Fruit fly (Drosophila melanogaster): ENCODE data around the gene CG14050.

CG14050 gene

DNA sequence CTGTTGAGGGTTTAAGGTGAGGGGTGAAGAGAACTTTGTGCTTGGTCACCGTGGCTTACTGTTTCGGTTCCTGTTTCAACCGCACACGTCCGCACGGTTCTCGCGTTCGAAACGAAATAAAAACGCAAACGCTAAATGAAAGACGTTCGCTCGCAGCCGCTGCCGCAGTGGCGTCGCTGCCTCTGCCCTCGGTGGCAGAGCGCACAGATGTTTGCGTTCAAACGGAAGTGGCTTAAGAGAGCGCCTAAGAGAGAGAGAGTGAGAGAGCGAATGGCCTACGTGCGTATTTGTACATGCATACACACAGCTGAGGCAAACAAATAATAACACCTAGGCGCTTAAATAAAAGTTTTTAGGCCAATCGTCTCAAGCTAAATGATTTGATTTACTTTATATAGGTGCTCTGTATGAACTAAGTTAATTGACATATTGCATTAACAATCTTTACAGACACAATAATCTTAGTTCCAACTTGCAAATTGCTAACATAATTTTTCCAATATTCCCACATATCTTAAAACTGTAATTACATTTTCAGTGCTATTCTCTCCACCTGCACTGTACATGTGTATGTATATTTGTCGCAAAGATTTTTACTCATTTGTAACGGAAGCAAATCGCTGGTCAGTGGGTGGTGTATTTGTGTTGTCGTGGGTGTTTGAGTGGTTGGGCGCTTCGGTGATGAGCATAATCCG is 32.6 kb downstream of the CG14050 start, which contains the start of gene CG2865 (continued):
- TF ChIP-seq rib (GFP tag; IDR thresholded peaks at IDR 0.05): peak; percentile 73
- peak; percentile 29; the same call in 2 of the 3 replicates for TF ChIP-seq gce (GFP tag; IDR thresholded peaks at IDR 0.05)
- peak; percentile 93 for TF ChIP-seq Asciz (GFP tag; optimal IDR thresholded peaks at IDR 0.05)
- TF ChIP-seq CG12236 (GFP tag; optimal IDR thresholded peaks at IDR 0.05): peak; percentile 79
- TF ChIP-seq CG2129 (GFP tag; IDR thresholded peaks at IDR 0.05; ENCODE audit: partially characterized antibody): no peak
- TF ChIP-seq CG10147 (GFP tag; optimal IDR thresholded peaks at IDR 0.05): peak; percentile 94
- peak; percentile 94 for TF ChIP-seq Dek (tag; optimal IDR thresholded peaks at IDR 0.05)
- TF ChIP-seq CG15269 (tag; optimal IDR thresholded peaks at IDR 0.05): peak; percentile 97
- no peak for TF ChIP-seq Lim3 (GFP tag; IDR thresholded peaks at IDR 0.05)
- TF ChIP-seq CG15696 (tag; optimal IDR thresholded peaks at IDR 0.05): peak; percentile 93
- TF ChIP-seq Oaz (GFP tag; IDR thresholded peaks at IDR 0.05): peak; percentile 83
- TF ChIP-seq HmgD (GFP tag; optimal IDR thresholded peaks at IDR 0.05): peak; percentile 77
- peak; percentile 97 for TF ChIP-seq CG7839 (tag; optimal IDR thresholded peaks at IDR 0.05)
- peak; percentile 26; the same call in 1 of the 3 replicates for TF ChIP-seq knrl (GFP tag; IDR thresholded peaks at IDR 0.05; ENCODE audit: partially characterized antibody)
- peak; percentile 97 for TF ChIP-seq BtbVII (GFP tag; optimal IDR thresholded peaks at IDR 0.05)
- TF ChIP-seq otp (GFP tag; IDR thresholded peaks at IDR 0.05): peak; percentile 46; the same call in 1 of the 3 replicates
- peak; percentile 88 for TF ChIP-seq Antp (GFP tag; optimal IDR thresholded peaks at IDR 0.05)
- 0 out of 2 replicates have a peak, but pooled peaks have one; percentile 43 for TF ChIP-seq tna (GFP tag; IDR thresholded peaks at IDR 0.05; ENCODE audit: partially characterized antibody)
- TF ChIP-seq scrt (GFP tag; optimal IDR thresholded peaks at IDR 0.05): peak; percentile 92
- TF ChIP-seq fd64A (GFP tag; optimal IDR thresholded peaks at IDR 0.05): peak; percentile 90
- TF ChIP-seq C15 (GFP tag; IDR thresholded peaks at IDR 0.05): peak; percentile 60; the same call in 1 of the 3 replicates
- TF ChIP-seq HLH54F (GFP tag; optimal IDR thresholded peaks at IDR 0.05): peak; percentile 92
- TF ChIP-seq ems (GFP tag; optimal IDR thresholded peaks at IDR 0.05): peak; percentile 77
- peak; percentile 95 for TF ChIP-seq CG6813 (GFP tag; optimal IDR thresholded peaks at IDR 0.05)
- TF ChIP-seq CG8478 (optimal IDR thresholded peaks at IDR 0.05): no peak
- TF ChIP-seq cwo (GFP tag; optimal IDR thresholded peaks at IDR 0.05): peak; percentile 94
- TF ChIP-seq gt (GFP tag; IDR thresholded peaks at IDR 0.05): peak; percentile 48
- peak; percentile 11; the same call in 1 of the 2 replicates for TF ChIP-seq CG10321 (GFP tag; IDR thresholded peaks at IDR 0.05)
- peak; percentile 92 for TF ChIP-seq CG6683 (GFP tag; optimal IDR thresholded peaks at IDR 0.05)
- peak in 1 of 2 experiments; percentile 66 for TF ChIP-seq crp (GFP tag; optimal IDR thresholded peaks at IDR 0.05)
- TF ChIP-seq NC2α (GFP tag; optimal IDR thresholded peaks at IDR 0.05): peak; percentile 72
- peak; percentile 78 for TF ChIP-seq CG14050 (GFP tag; IDR thresholded peaks at IDR 0.05)
- no peak for TF ChIP-seq Doc3 (GFP tag; IDR thresholded peaks at IDR 0.05; ENCODE audit: partially characterized antibody)
- TF ChIP-seq Rfx (GFP tag; IDR thresholded peaks at IDR 0.05): peak; percentile 89
- peak; percentile 93 for TF ChIP-seq Atf6 (GFP tag; IDR thresholded peaks at IDR 0.05)
- TF ChIP-seq Gsc (GFP tag; IDR thresholded peaks at IDR 0.05): no peak
- peak; percentile 82 for TF ChIP-seq ab (GFP tag; optimal IDR thresholded peaks at IDR 0.05)
- TF ChIP-seq lola (GFP tag; optimal IDR thresholded peaks at IDR 0.05): peak in 1 of 3 experiments; percentile 94
- TF ChIP-seq H2.0 (GFP tag; IDR thresholded peaks at IDR 0.05): peak; percentile 73
- TF ChIP-seq Doc2 (GFP tag; IDR thresholded peaks at IDR 0.05): no peak
- TF ChIP-seq Deaf1 (tag; optimal IDR thresholded peaks at IDR 0.05): peak; percentile 83
- peak; percentile 93 for TF ChIP-seq Drgx (GFP tag; IDR thresholded peaks at IDR 0.05)
- peak; percentile 96 for TF ChIP-seq HmgZ (tag; optimal IDR thresholded peaks at IDR 0.05)
- peak; percentile 74 for TF ChIP-seq p53 (GFP tag; optimal IDR thresholded peaks at IDR 0.05)
- TF ChIP-seq Usf (GFP tag; optimal IDR thresholded peaks at IDR 0.05): peak; percentile 82
- no peak for TF ChIP-seq Tbp (GFP tag; optimal IDR thresholded peaks at IDR 0.05)
- peak; percentile 68 for TF ChIP-seq CG6272 (GFP tag; IDR thresholded peaks at IDR 0.05)
- peak; percentile 84 to 97 for TF ChIP-seq Hr51 (GFP tag; optimal IDR thresholded peaks at IDR 0.05)
